Fruit fly (Drosophila melanogaster) whole organism, wandering third instar larva: ENCODE measurements around the gene Sf3a1.

Source experiments
- Abd-B ChIP-seq: fragments of >200 bp; optimal IDR thresholded peaks from 2 replicates; lab custom pipeline; 2017; ENCODE audit warnings: missing biosample characterization, missing genetic modification characterization
- CG32264 ChIP-seq: fragments of 200-800 bp; sonication (Bioruptor generic); optimal IDR thresholded peaks from 2 replicates; lab custom pipeline; 2016; ENCODE audit warnings: missing biosample characterization, missing genetic modification characterization
- CG9705 ChIP-seq: fragments of 200-800 bp; sonication (Bioruptor generic); optimal IDR thresholded peaks from 2 replicates; lab custom pipeline; 2018; ENCODE audit warnings: missing biosample characterization, mild to moderate bottlenecking, missing genetic modification characterization
- Dfd ChIP-seq: fragments of >200 bp; optimal IDR thresholded peaks from 2 replicates; lab custom pipeline; 2017; ENCODE audit warnings: missing biosample characterization, missing genetic modification characterization
- Dif ChIP-seq: fragments of 200-275, 200-300 bp; sonication (Bioruptor generic); optimal IDR thresholded peaks from 2 replicates; lab custom pipeline; 2018; ENCODE audit warnings: missing biosample characterization, missing genetic modification characterization; ENCODE audit not compliant: partially characterized antibody
- GATAd ChIP-seq: sonication (Bioruptor generic); optimal IDR thresholded peaks from 2 replicates; lab custom pipeline; 2016; ENCODE audit warnings: missing biosample characterization, missing genetic modification characterization
- HLH106 ChIP-seq: fragments of 200-800 bp; optimal IDR thresholded peaks from 3 replicates; lab custom pipeline; 2019; ENCODE audit warnings: missing biosample characterization, mild to moderate bottlenecking, missing genetic modification characterization, moderate library complexity
- Hnf4 ChIP-seq: fragments of 200-800 bp; sonication (Bioruptor generic); optimal IDR thresholded peaks from 2 replicates; lab custom pipeline; 2016; ENCODE audit warnings: missing biosample characterization, mild to moderate bottlenecking, missing genetic modification characterization
- Hr78 ChIP-seq: fragments of >200 bp; optimal IDR thresholded peaks from 2 replicates; lab custom pipeline; 2017; ENCODE audit warnings: missing biosample characterization, missing genetic modification characterization
- Hr83 ChIP-seq: fragments of 200-300 bp; sonication (Bioruptor generic); optimal IDR thresholded peaks from 2 replicates; lab custom pipeline; 2016; ENCODE audit warnings: missing biosample characterization, mild to moderate bottlenecking, missing genetic modification characterization, moderate library complexity; ENCODE audit not compliant: poor library complexity, severe bottlenecking
- Jra ChIP-seq: sonication (Bioruptor generic); optimal IDR thresholded peaks from 2 replicates; lab custom pipeline; 2016; ENCODE audit warnings: missing biosample characterization, missing genetic modification characterization
- N ChIP-seq: fragments of >200 bp; optimal IDR thresholded peaks from 2 replicates; lab custom pipeline; 2018; ENCODE audit warnings: missing biosample characterization, missing external identifiers, missing genetic modification characterization
- OdsH ChIP-seq: fragments of 200-800 bp; sonication (Bioruptor generic); optimal IDR thresholded peaks from 2 replicates; lab custom pipeline; 2016; ENCODE audit warnings: missing biosample characterization, mild to moderate bottlenecking, missing genetic modification characterization
- Rel ChIP-seq, 2 experiments: fragments of 200-800 bp; sonication (Bioruptor generic) in 1 of 2; optimal IDR thresholded peaks; 2 replicates in 1 of 2; 3 replicates in 1 of 2; lab custom pipeline; 2016 to 2019; ENCODE audit warnings: mild to moderate bottlenecking in 2 of 2, missing biosample characterization in 2 of 2, missing genetic modification characterization in 2 of 2, moderate library complexity in 1 of 2
- Vsx2 ChIP-seq: fragments of 200-300, 225-300 bp; sonication (Bioruptor generic); optimal IDR thresholded peaks from 2 replicates; lab custom pipeline; 2018; ENCODE audit warnings: missing biosample characterization, missing genetic modification characterization; ENCODE audit not compliant: partially characterized antibody
- br ChIP-seq: fragments of 200-800 bp; sonication (Bioruptor generic); optimal IDR thresholded peaks from 2 replicates; lab custom pipeline; 2016; ENCODE audit warnings: missing biosample characterization, missing genetic modification characterization
- dsf ChIP-seq: sonication (Bioruptor generic); optimal IDR thresholded peaks from 2 replicates; lab custom pipeline; 2016; ENCODE audit warnings: missing biosample characterization, missing genetic modification characterization, borderline replicate concordance
- ey ChIP-seq: fragments of 200-800 bp; sonication (Bioruptor generic); optimal IDR thresholded peaks from 2 replicates; lab custom pipeline; 2016; ENCODE audit warnings: missing biosample characterization, missing genetic modification characterization
- foxo ChIP-seq, 2 experiments: fragments of 200-800 bp; sonication (Bioruptor generic); optimal IDR thresholded peaks; 2 replicates in 1 of 2; 3 replicates in 1 of 2; lab custom pipeline; 2016 to 2017; ENCODE audit warnings: missing biosample characterization in 2 of 2, missing genetic modification characterization in 2 of 2
- fru ChIP-seq: fragments of 200-800 bp; sonication (Bioruptor generic); optimal IDR thresholded peaks from 3 replicates; lab custom pipeline; 2016; ENCODE audit warnings: missing biosample characterization, mild to moderate bottlenecking, missing genetic modification characterization
- h ChIP-seq: fragments of 200-800 bp; sonication (Bioruptor generic); optimal IDR thresholded peaks from 3 replicates; lab custom pipeline; 2016; ENCODE audit warnings: missing biosample characterization, mild to moderate bottlenecking, missing genetic modification characterization
- jim ChIP-seq: fragments of 175-275, 200-325 bp; sonication (Bioruptor generic); optimal IDR thresholded peaks from 2 replicates; lab custom pipeline; 2016; ENCODE audit warnings: missing biosample characterization, mild to moderate bottlenecking, missing genetic modification characterization
- lola ChIP-seq: fragments of >200 bp; optimal IDR thresholded peaks from 2 replicates; lab custom pipeline; 2017; ENCODE audit warnings: missing biosample characterization, missing genetic modification characterization
- psq ChIP-seq: fragments of 200-800 bp; sonication (Bioruptor generic); optimal IDR thresholded peaks from 3 replicates; lab custom pipeline; 2017; ENCODE audit warnings: missing biosample characterization, mild to moderate bottlenecking, missing genetic modification characterization, moderate library complexity
- rgr ChIP-seq: fragments of 200-800 bp; sonication (Bioruptor generic); optimal IDR thresholded peaks from 3 replicates; lab custom pipeline; 2016; ENCODE audit warnings: missing biosample characterization, mild to moderate bottlenecking, missing genetic modification characterization
- sage ChIP-seq: fragments of 200-800 bp; sonication (Bioruptor generic); optimal IDR thresholded peaks from 2 replicates; lab custom pipeline; 2016; ENCODE audit warnings: missing biosample characterization, mild to moderate bottlenecking, missing genetic modification characterization
- sv ChIP-seq: fragments of 200-800 bp; sonication (Bioruptor generic); optimal IDR thresholded peaks from 3 replicates; lab custom pipeline; 2016; ENCODE audit warnings: missing biosample characterization, missing genetic modification characterization
- tai ChIP-seq: sonication (Bioruptor generic); optimal IDR thresholded peaks from 2 replicates; lab custom pipeline; 2016; ENCODE audit warnings: missing biosample characterization, missing genetic modification characterization
- usp ChIP-seq: fragments of >200 bp; optimal IDR thresholded peaks from 2 replicates; lab custom pipeline; 2017; ENCODE audit warnings: missing biosample characterization, missing genetic modification characterization
- woc ChIP-seq: sonication (Bioruptor generic); optimal IDR thresholded peaks from 2 replicates; lab custom pipeline; 2016; ENCODE audit warnings: missing biosample characterization, mild to moderate bottlenecking, missing genetic modification characterization

Sf3a1 gene

DNA sequence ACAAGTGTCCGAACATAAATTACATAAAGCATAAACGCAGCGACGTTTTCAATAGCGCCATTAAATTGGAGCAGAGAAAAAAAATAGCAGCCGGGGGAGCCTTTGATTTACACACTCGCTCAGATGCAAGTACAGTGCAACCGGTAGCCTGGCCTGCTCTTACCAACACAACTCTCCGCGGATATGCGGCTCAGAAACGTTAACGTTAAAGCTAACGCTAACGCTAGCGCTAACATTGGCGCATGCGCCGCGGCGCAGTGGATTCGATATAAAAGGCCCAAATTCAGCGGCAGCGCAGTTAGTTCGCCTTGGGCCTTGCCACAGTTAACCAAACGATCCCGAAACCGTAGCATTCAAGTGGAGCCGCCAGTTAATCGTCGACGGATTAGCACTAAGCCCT, 12.1 kb upstream of the Sf3a1 start, which contains the start of gene Pxd:
TSS of gene Pxd (plus strand) at position 301 of the 400 bp plus-strand sequence.
- no peak for TF ChIP-seq sv (GFP tag; lab: Kevin White, UChicago)
- no peak for TF ChIP-seq psq (GFP tag; lab: Kevin White, UChicago)
- TF ChIP-seq sage (GFP tag; lab: Kevin White, UChicago): no peak
- TF ChIP-seq GATAd (GFP tag; lab: Kevin White, UChicago): no peak
- no peak for TF ChIP-seq Hr83 (GFP tag; lab: Kevin White, UChicago)
- TF ChIP-seq Dif: no peak
- no peak for TF ChIP-seq Jra (GFP tag; lab: Kevin White, UChicago)
- TF ChIP-seq dsf: no peak
- no peak for TF ChIP-seq HLH106
- TF ChIP-seq foxo (GFP tag; optimal IDR thresholded peaks at IDR 0.05; lab: Kevin White, UChicago): no peak
- TF ChIP-seq ey (GFP tag; lab: Kevin White, UChicago): no peak
- no peak for TF ChIP-seq br
- no peak for TF ChIP-seq woc (GFP tag; lab: Kevin White, UChicago)

DNA sequence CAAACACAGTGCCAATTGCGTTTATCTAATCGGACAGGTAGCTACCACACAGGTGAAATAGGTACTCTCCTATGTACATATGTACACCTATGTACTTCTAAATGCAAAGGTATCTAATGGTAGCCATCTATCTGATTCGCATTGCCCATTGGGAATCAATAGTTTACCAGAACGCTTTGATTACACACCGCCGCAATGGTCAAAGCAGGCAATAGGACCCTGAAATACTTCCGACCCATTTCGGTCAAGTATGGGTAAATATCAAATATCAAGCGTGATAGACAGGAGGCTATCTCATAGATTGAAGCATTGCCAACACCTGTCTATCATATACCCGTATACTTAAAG, 6.5 kb upstream of the Sf3a1 start:
- TF ChIP-seq Rel (GFP tag; optimal IDR thresholded peaks at IDR 0.05; lab: Kevin White, UChicago) (no peak), Rel (tag; optimal IDR thresholded peaks at IDR 0.05; lab: Kevin White, UChicago) (no peak), tai (GFP tag; lab: Kevin White, UChicago) (no peak), usp (no peak), OdsH (GFP tag; lab: Kevin White, UChicago) (no peak), ey (GFP tag; lab: Kevin White, UChicago) (no peak), CG32264 (GFP tag; lab: Kevin White, UChicago) (no peak), jim (GFP tag; lab: Kevin White, UChicago) (no peak), woc (GFP tag; lab: Kevin White, UChicago) (no peak), Hnf4 (GFP tag; lab: Kevin White, UChicago) (no peak)

DNA sequence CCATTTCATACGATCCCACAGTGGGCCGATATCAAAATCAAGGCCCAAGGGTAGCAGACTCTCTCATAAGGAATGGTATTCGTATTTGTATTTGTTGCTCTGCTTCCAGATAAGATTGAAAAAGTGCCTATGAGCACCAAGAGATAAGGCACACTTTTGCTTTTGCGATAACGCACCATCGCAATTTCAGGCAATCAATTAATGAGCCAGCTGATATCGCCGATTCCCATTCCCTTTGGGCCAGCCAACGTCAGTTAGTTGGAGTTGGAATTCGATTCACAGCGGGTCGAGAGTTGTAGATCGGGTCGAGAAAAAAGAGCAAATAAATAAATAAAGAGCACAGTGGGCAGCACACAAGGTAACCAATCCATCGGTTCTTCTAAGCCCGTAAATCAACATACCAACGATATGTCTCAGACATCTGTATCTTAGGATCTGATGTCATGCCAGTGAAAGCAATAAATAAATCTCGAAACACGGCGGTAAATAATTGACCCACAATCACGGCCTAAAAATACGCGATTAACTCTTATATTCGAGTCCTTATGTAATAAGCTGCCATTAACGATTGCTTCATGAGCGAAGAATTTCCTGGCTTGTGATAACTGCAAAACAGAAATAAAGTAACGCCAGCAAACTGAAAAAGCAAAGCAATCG, 6.0 kb upstream of the Sf3a1 start, which contains the start of gene CG8907:
TSS of gene CG8907 (plus strand) at position 252 of the 657 bp plus-strand sequence.
- peak; percentile 27 for TF ChIP-seq Vsx2 (GFP tag; lab: Kevin White, UChicago)
- TF ChIP-seq OdsH (GFP tag; lab: Kevin White, UChicago): no peak
- TF ChIP-seq fru (GFP tag; lab: Kevin White, UChicago): peak; percentile 27
- TF ChIP-seq CG9705 (GFP tag; lab: Kevin White, UChicago): no peak
- no peak for TF ChIP-seq sv (GFP tag; lab: Kevin White, UChicago)
- TF ChIP-seq Dfd (GFP tag; lab: Kevin White, UChicago): no peak
- peak; percentile 74 for TF ChIP-seq h
- no peak for TF ChIP-seq foxo (GFP tag; optimal IDR thresholded peaks at IDR 0.05; lab: Kevin White, UChicago)
- TF ChIP-seq tai (GFP tag; lab: Kevin White, UChicago): no peak
- no peak for TF ChIP-seq Rel (GFP tag; optimal IDR thresholded peaks at IDR 0.05; lab: Kevin White, UChicago)
- peak; percentile 7 for TF ChIP-seq Rel (tag; optimal IDR thresholded peaks at IDR 0.05; lab: Kevin White, UChicago)
- TF ChIP-seq dsf: no peak

DNA sequence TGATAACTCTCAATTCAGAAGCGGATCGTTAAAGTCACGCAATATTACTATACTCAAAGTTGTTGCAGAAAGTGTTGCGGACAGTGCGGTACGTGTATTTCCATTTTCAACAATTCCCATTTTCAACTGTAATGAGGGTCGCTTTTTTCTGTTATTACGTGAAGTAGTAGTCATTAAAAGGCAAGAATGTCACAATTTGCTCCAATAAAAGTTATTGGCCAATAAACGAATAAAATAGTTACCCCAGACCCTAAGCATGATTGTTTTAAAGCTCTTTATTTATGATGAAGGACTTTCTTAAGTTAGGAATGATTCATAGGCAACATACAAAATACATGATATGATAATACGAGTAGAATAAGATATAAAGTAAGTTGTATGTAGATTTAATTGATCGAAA, 5.2 kb upstream of the Sf3a1 start:
- TF ChIP-seq ey (GFP tag; lab: Kevin White, UChicago): no peak
- TF ChIP-seq GATAd (GFP tag; lab: Kevin White, UChicago): no peak
- TF ChIP-seq Hnf4 (GFP tag; lab: Kevin White, UChicago): no peak
- no peak for TF ChIP-seq lola
- TF ChIP-seq Abd-B (GFP tag; lab: Kevin White, UChicago): no peak
- TF ChIP-seq Hr78 (GFP tag; lab: Kevin White, UChicago): no peak
- no peak for TF ChIP-seq N (GFP tag; lab: Kevin White, UChicago)
- no peak for TF ChIP-seq Rel (GFP tag; optimal IDR thresholded peaks at IDR 0.05; lab: Kevin White, UChicago)
- TF ChIP-seq Rel (tag; optimal IDR thresholded peaks at IDR 0.05; lab: Kevin White, UChicago): no peak
- TF ChIP-seq rgr (GFP tag; lab: Kevin White, UChicago): no peak
- TF ChIP-seq Dfd (GFP tag; lab: Kevin White, UChicago): no peak
- no peak for TF ChIP-seq fru (GFP tag; lab: Kevin White, UChicago)

DNA sequence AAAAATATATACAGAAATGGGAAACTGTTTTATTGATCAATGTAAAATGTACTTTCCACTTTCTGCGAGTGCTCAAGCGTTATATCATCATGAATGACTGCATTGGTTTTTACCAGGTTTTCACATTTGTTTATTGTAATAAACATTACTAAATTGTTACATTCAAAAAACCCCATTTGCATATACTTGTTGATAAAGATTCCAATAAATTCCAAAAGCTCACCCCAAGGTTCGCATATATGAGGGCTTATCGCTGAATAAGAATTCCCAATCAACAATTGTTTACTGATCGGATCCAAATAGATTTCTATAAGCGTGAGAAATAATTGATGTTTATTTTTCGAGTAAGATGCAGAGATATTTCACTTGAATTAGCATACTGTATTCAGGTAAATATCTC, 1.3 kb upstream of the Sf3a1 start:
- TF ChIP-seq CG9705 (GFP tag; lab: Kevin White, UChicago): no peak
- no peak for TF ChIP-seq Rel (GFP tag; optimal IDR thresholded peaks at IDR 0.05; lab: Kevin White, UChicago)
- TF ChIP-seq Rel (tag; optimal IDR thresholded peaks at IDR 0.05; lab: Kevin White, UChicago): peak; percentile 90
